Worm (Caenorhabditis elegans) whole organism, L3 larva: ENCODE data around the gene his-61.

ENCODE experiments used
- daf-12 ChIP-seq: fragments of 150-350 bp; optimal IDR thresholded peaks from 2 replicates; lab custom pipeline; 2014; ENCODE audit warnings: missing biosample characterization, missing genetic modification reagents, missing genetic modification characterization
- fos-1 ChIP-seq: fragments of 150-350 bp; optimal IDR thresholded peaks from 2 replicates; lab custom pipeline; 2014; ENCODE audit warnings: missing biosample characterization, missing genetic modification characterization
- nhr-11 ChIP-seq: fragments of 150-350 bp; optimal IDR thresholded peaks from 2 replicates; lab custom pipeline; 2014; ENCODE audit warnings: missing biosample characterization, missing genetic modification characterization
- nhr-23 ChIP-seq: fragments of 150-350 bp; optimal IDR thresholded peaks from 2 replicates; lab custom pipeline; 2014; ENCODE audit warnings: missing biosample characterization, missing genetic modification reagents, missing genetic modification characterization
- nhr-28 ChIP-seq: fragments of 150-350 bp; optimal IDR thresholded peaks from 2 replicates; lab custom pipeline; 2014; ENCODE audit warnings: missing biosample characterization, missing genetic modification characterization
- nhr-76 ChIP-seq: fragments of 150-350 bp; sonication (generic microtip); optimal IDR thresholded peaks from 5 replicates; lab custom pipeline; 2014; ENCODE audit warnings: missing biosample characterization, missing genetic modification characterization
- sea-2 ChIP-seq: fragments of 150-350 bp; sonication (generic microtip); optimal IDR thresholded peaks from 4 replicates; lab custom pipeline; 2014; ENCODE audit warnings: missing biosample characterization, missing genetic modification reagents, missing genetic modification characterization
- tbx-2 ChIP-seq: sonication (generic microtip); optimal IDR thresholded peaks from 2 replicates; lab custom pipeline; 2016; ENCODE audit warnings: mild to moderate bottlenecking, missing genetic modification characterization, missing compliant biosample characterization
- unc-39 ChIP-seq: sonication (generic microtip); optimal IDR thresholded peaks from 4 replicates; lab custom pipeline; 2017; ENCODE audit warnings: missing biosample characterization, missing genetic modification characterization
- zag-1 ChIP-seq: fragments of 150-350 bp; optimal IDR thresholded peaks from 2 replicates; lab custom pipeline; 2014; ENCODE audit warnings: missing biosample characterization, missing genetic modification characterization

DNA sequence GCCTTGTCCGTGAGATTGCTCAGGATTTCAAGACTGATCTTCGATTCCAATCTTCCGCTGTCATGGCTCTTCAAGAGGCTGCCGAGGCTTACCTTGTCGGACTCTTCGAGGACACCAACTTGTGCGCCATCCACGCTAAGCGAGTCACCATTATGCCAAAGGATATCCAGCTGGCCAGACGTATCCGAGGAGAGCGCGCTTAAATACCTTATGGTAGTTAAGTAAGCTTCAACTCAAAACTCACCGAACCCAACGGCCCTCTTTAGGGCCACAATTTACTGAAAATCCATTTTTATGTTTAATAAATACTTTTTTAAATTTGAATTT, 2.4 kb upstream of the his-61 start:
- TF ChIP-seq daf-12 (tag; lab: Kevin White, UChicago) (no peak), nhr-11 (tag; lab: Kevin White, UChicago) (no peak), nhr-28 (tag; lab: Kevin White, UChicago) (no peak), sea-2 (no peak), fos-1 (tag; lab: Kevin White, UChicago) (no peak), unc-39 (no peak), tbx-2 (tag; lab: Kevin White, UChicago) (no peak), zag-1 (tag; lab: Kevin White, UChicago) (no peak), nhr-23 (no peak), nhr-76 (tag; lab: Kevin White, UChicago) (no peak)
